Worm (Caenorhabditis elegans) whole organism, young adult: ENCODE measurements around the gene R13A1.10.

ENCODE experiments used
- B0336.3 ChIP-seq: fragments of 200-800 bp; sonication (Bioruptor generic); IDR thresholded peaks from 2 replicates; pipeline ENCODE4 v1.3.6; 2022; ENCODE audit warnings: missing genetic modification characterization, missing compliant biosample characterization
- F23B12.7 ChIP-seq: sonication (generic microtip); optimal IDR thresholded peaks from 2 replicates; lab custom pipeline; 2017; ENCODE audit warnings: missing genetic modification characterization, mild to moderate bottlenecking, missing compliant biosample characterization, antibody characterized with exemption, moderate library complexity; ENCODE audit not compliant: insufficient read depth
- F33H1.4 ChIP-seq: fragments of 200-800 bp; sonication (Bioruptor generic); IDR thresholded peaks from 2 replicates; pipeline ENCODE4 v1.3.6; 2022; ENCODE audit warnings: missing genetic modification reagents, missing genetic modification characterization, missing compliant biosample characterization
- F37B4.10 ChIP-seq: fragments of 200-800 bp; sonication (Bioruptor generic); IDR thresholded peaks from 2 replicates; pipeline ENCODE4 v1.3.6; 2022; ENCODE audit warnings: missing genetic modification characterization, missing compliant biosample characterization
- F52B5.7 ChIP-seq: sonication (generic microtip); optimal IDR thresholded peaks from 2 replicates; lab custom pipeline; 2016; ENCODE audit warnings: mild to moderate bottlenecking, missing genetic modification characterization, missing compliant biosample characterization
- F57C9.4 ChIP-seq: sonication (generic microtip); optimal IDR thresholded peaks from 2 replicates; lab custom pipeline; 2017; ENCODE audit warnings: mild to moderate bottlenecking, missing genetic modification characterization, missing compliant biosample characterization
- K12H6.12 ChIP-seq: fragments of 200-800 bp; sonication (Bioruptor generic); optimal IDR thresholded peaks from 2 replicates; lab custom pipeline; 2018; ENCODE audit warnings: mild to moderate bottlenecking, missing genetic modification characterization, missing compliant biosample characterization
- T07F8.4 ChIP-seq: sonication (generic microtip); optimal IDR thresholded peaks from 2 replicates; lab custom pipeline; 2016; ENCODE audit warnings: mild to moderate bottlenecking, missing genetic modification characterization, moderate library complexity, missing compliant biosample characterization
- Y67H2A.10 ChIP-seq: fragments of 200-800 bp; sonication (Bioruptor generic); conservative IDR thresholded peaks from 2 replicates; pipeline ENCODE4 v1.3.6; 2022; ENCODE audit warnings: missing genetic modification reagents, missing genetic modification characterization, missing compliant biosample characterization
- akir-1 ChIP-seq: fragments of 200-800 bp; sonication (Bioruptor generic); optimal IDR thresholded peaks from 2 replicates; lab custom pipeline; 2018; ENCODE audit warnings: mild to moderate bottlenecking, missing genetic modification characterization, moderate library complexity, missing compliant biosample characterization
- ama-1 ChIP-seq, 3 experiments: fragments of 150-350 bp in 1 of 3; sonication (generic microtip) in 2 of 3; optimal IDR thresholded peaks; 2 replicates each; lab custom pipeline; 2014 to 2018; ENCODE audit warnings: missing biosample characterization in 2 of 3, missing genetic modification characterization in 2 of 3, missing genetic modification reagents in 2 of 3
- aptf-2 ChIP-seq: fragments of 200-800 bp; sonication (Bioruptor generic); conservative IDR thresholded peaks from 2 replicates; pipeline ENCODE4 v1.3.6; 2022; ENCODE audit warnings: missing genetic modification reagents, missing genetic modification characterization, missing compliant biosample characterization
- athp-1 ChIP-seq: sonication (generic microtip); optimal IDR thresholded peaks from 2 replicates; lab custom pipeline; 2017; ENCODE audit warnings: mild to moderate bottlenecking, missing genetic modification characterization, missing compliant biosample characterization
- bed-2 ChIP-seq: fragments of 200-800 bp; sonication (Bioruptor generic); IDR thresholded peaks from 2 replicates; pipeline ENCODE4 v1.3.6; 2022; ENCODE audit warnings: missing genetic modification reagents, missing genetic modification characterization, missing compliant biosample characterization
- ccch-3 ChIP-seq: fragments of 200-800 bp; sonication (Bioruptor generic); optimal IDR thresholded peaks from 2 replicates; lab custom pipeline; 2018; ENCODE audit warnings: mild to moderate bottlenecking, missing genetic modification characterization, missing compliant biosample characterization
- ceh-100 ChIP-seq: fragments of 200-800 bp; sonication (Bioruptor generic); IDR thresholded peaks from 2 replicates; pipeline ENCODE4 v1.3.6; 2022; ENCODE audit warnings: missing genetic modification reagents, missing genetic modification characterization, missing compliant biosample characterization
- ceh-27 ChIP-seq: fragments of 200-800 bp; sonication (Bioruptor generic); optimal IDR thresholded peaks from 2 replicates; lab custom pipeline; 2018; ENCODE audit warnings: mild to moderate bottlenecking, missing genetic modification characterization, moderate library complexity, missing compliant biosample characterization
- ceh-40 ChIP-seq: fragments of 200-800 bp; sonication (Bioruptor generic); IDR thresholded peaks from 2 replicates; pipeline ENCODE4 v1.3.6; 2022; ENCODE audit warnings: missing genetic modification characterization, missing compliant biosample characterization
- chd-7 ChIP-seq: sonication (generic microtip); optimal IDR thresholded peaks from 2 replicates; lab custom pipeline; 2016; ENCODE audit warnings: mild to moderate bottlenecking, missing genetic modification characterization, moderate library complexity, missing compliant biosample characterization
- efl-1 ChIP-seq: fragments of 150-350 bp; optimal IDR thresholded peaks from 2 replicates; lab custom pipeline; 2014; ENCODE audit warnings: missing biosample characterization, missing genetic modification reagents, missing genetic modification characterization
- egrh-3 ChIP-seq: fragments of 200-800 bp; sonication (Bioruptor generic); IDR thresholded peaks from 2 replicates; pipeline ENCODE4 v1.3.6; 2022; ENCODE audit warnings: missing genetic modification reagents, missing genetic modification characterization, missing compliant biosample characterization
- ekl-4 ChIP-seq: fragments of 200-800 bp; sonication (Bioruptor generic); IDR thresholded peaks from 2 replicates; pipeline ENCODE4 v1.3.6; 2022; ENCODE audit warnings: missing genetic modification reagents, missing genetic modification characterization, missing compliant biosample characterization
- fkh-3 ChIP-seq: sonication (generic microtip); optimal IDR thresholded peaks from 2 replicates; lab custom pipeline; 2016; ENCODE audit warnings: mild to moderate bottlenecking, missing genetic modification characterization, missing compliant biosample characterization
- hlh-26 ChIP-seq: fragments of 200-800 bp; sonication (Bioruptor generic); conservative IDR thresholded peaks from 2 replicates; pipeline ENCODE4 v1.3.6; 2022; ENCODE audit warnings: missing genetic modification reagents, missing genetic modification characterization, missing compliant biosample characterization
- hmg-1.2 ChIP-seq: fragments of 200-800 bp; sonication (Bioruptor generic); IDR thresholded peaks from 2 replicates; pipeline ENCODE4 v1.3.6; 2022; ENCODE audit warnings: missing genetic modification reagents, missing genetic modification characterization, missing compliant biosample characterization
- lag-1 ChIP-seq: fragments of 200-800 bp; sonication (Bioruptor generic); IDR thresholded peaks from 2 replicates; pipeline ENCODE4 v1.3.6; 2022; ENCODE audit warnings: missing genetic modification reagents, missing genetic modification characterization, missing compliant biosample characterization
- let-607 ChIP-seq, 2 experiments: fragments of 200-800 bp in 1 of 2; sonication (Bioruptor generic) in 1 of 2; sonication (generic microtip) in 1 of 2; optimal IDR thresholded peaks; 2 replicates each; lab custom pipeline; 2016 to 2018; ENCODE audit warnings: mild to moderate bottlenecking in 2 of 2, missing compliant biosample characterization in 2 of 2, missing genetic modification characterization in 2 of 2, moderate library complexity in 2 of 2, missing genotype in 1 of 2
- lin-40 ChIP-seq: sonication (generic microtip); optimal IDR thresholded peaks from 2 replicates; lab custom pipeline; 2016; ENCODE audit warnings: missing genetic modification characterization, mild to moderate bottlenecking, missing compliant biosample characterization, missing genotype, missing genetic modification reagents
- lsl-1 ChIP-seq: fragments of 200-800 bp; sonication (Bioruptor generic); optimal IDR thresholded peaks from 2 replicates; lab custom pipeline; 2018; ENCODE audit warnings: mild to moderate bottlenecking, missing genetic modification characterization, moderate library complexity, missing compliant biosample characterization
- madf-10 ChIP-seq: sonication (generic microtip); optimal IDR thresholded peaks from 2 replicates; lab custom pipeline; 2016; ENCODE audit warnings: mild to moderate bottlenecking, missing genetic modification characterization, missing compliant biosample characterization
- madf-6 ChIP-seq: fragments of 200-800 bp; sonication (Bioruptor generic); IDR thresholded peaks from 2 replicates; pipeline ENCODE4 v1.3.6; 2022; ENCODE audit warnings: missing genetic modification reagents, missing genetic modification characterization, missing compliant biosample characterization
- mcd-1 ChIP-seq: fragments of 200-800 bp; sonication (Bioruptor generic); IDR thresholded peaks from 2 replicates; pipeline ENCODE4 v1.3.6; 2022; ENCODE audit warnings: missing genetic modification reagents, missing genetic modification characterization, missing compliant biosample characterization
- nfya-2 ChIP-seq: fragments of 200-800 bp; sonication (Bioruptor generic); IDR thresholded peaks from 2 replicates; pipeline ENCODE4 v1.3.6; 2022; ENCODE audit warnings: missing genetic modification reagents, missing genetic modification characterization, missing compliant biosample characterization
- nhr-27 ChIP-seq: fragments of 200-800 bp; sonication (Bioruptor generic); optimal IDR thresholded peaks from 2 replicates; lab custom pipeline; 2018; ENCODE audit warnings: mild to moderate bottlenecking, missing genetic modification characterization, moderate library complexity, missing compliant biosample characterization
- nhr-80 ChIP-seq: sonication (generic microtip); optimal IDR thresholded peaks from 2 replicates; lab custom pipeline; 2016; ENCODE audit warnings: missing genetic modification characterization, missing compliant biosample characterization
- repo-1 ChIP-seq: sonication (generic microtip); optimal IDR thresholded peaks from 2 replicates; lab custom pipeline; 2017; ENCODE audit warnings: mild to moderate bottlenecking, missing genetic modification characterization, missing compliant biosample characterization
- sdz-38 ChIP-seq: sonication (generic microtip); optimal IDR thresholded peaks from 2 replicates; lab custom pipeline; 2016; ENCODE audit warnings: missing genotype, missing genetic modification characterization, missing compliant biosample characterization
- sptf-2 ChIP-seq: fragments of 200-800 bp; sonication (Bioruptor generic); optimal IDR thresholded peaks from 2 replicates; lab custom pipeline; 2018; ENCODE audit warnings: mild to moderate bottlenecking, missing genetic modification characterization, missing compliant biosample characterization
- unc-130 ChIP-seq: sonication (generic microtip); optimal IDR thresholded peaks from 2 replicates; lab custom pipeline; 2016; ENCODE audit warnings: missing genetic modification reagents, missing genetic modification characterization, missing compliant biosample characterization
- zfh-2 ChIP-seq: fragments of 200-800 bp; sonication (Bioruptor generic); conservative IDR thresholded peaks from 2 replicates; pipeline ENCODE4 v1.3.6; 2022; ENCODE audit warnings: missing genetic modification reagents, missing genetic modification characterization, missing compliant biosample characterization
- ztf-18 ChIP-seq: sonication (generic microtip); optimal IDR thresholded peaks from 2 replicates; lab custom pipeline; 2016; ENCODE audit warnings: missing genotype, mild to moderate bottlenecking, missing genetic modification characterization, missing compliant biosample characterization
- ztf-25 ChIP-seq: fragments of 200-800 bp; sonication (Bioruptor generic); IDR thresholded peaks from 2 replicates; pipeline ENCODE4 v1.3.6; 2022; ENCODE audit warnings: missing genetic modification reagents, missing genetic modification characterization, missing compliant biosample characterization

The R13A1.10 gene

DNA sequence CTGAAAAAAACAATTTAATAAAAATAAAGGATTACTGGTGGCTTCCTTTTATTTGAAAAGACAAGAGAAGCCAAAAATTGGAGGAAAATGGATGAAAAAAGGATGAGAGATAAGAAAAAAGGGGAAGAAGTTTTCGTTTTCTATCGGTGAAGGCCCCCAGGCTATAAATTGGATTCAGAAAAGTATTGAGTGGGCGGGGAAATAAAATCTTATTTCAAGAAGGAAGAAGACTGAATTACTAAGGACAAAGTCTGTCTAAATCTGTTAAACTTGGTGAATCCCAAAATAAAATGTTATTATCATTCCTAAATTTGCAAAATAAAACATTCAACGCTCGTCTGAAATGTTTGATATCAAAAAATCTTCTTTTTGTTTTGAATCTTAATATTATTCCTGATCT lies 4.9 kb downstream of the R13A1.10 start:
- TF ChIP-seq ztf-25 = no peak

DNA sequence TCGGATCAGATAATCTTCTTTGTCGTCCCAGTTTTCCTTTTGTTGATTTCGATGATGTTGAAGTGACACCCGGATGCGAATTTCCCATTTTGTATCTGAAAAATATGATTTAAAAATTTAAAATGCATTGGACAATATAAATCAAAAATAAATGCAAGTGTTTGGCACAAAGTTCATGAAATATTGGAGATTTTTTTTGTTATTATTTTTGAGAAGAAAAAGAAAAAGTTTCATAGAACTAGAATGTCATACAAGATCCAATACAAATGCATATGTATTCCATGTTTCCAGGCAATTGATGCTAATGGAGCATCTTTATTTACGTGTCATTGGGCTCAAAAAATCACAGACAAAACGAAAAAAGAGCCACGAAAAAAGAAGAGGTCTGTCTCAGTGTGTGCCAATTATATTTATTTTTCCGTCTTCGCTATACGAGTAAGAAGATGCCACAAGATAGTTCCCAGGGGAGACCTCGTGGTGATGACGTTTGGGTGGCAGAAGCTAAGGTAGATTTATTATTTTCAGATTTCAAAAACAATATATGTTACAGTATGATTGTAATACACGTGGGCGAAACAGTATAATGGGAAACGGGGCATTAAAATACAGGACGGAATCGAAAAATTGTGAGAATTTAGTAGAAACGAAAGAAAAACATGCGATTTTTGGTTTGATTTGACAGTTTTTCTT lies 7.4 kb downstream of the R13A1.10 start, which contains the start of the genes glb-23 and R13A1.1:
Gene glb-23, minus strand, starts transcription at position 101 of the 690 bp plus-strand sequence.
Gene R13A1.1, plus strand, starts transcription at position 640 of the 690 bp plus-strand sequence.
- TF ChIP-seq ekl-4 (GFP tag; lab: Robert Waterston, UW) = no peak
- TF ChIP-seq mcd-1 = no peak
- no peak for TF ChIP-seq ceh-27 (GFP tag; lab: Kevin White, UChicago)
- no peak for TF ChIP-seq ceh-40
- no peak for TF ChIP-seq ama-1 (optimal IDR thresholded peaks at IDR 0.05; lab: Kevin White, UChicago)
- no peak for TF ChIP-seq ama-1 (GFP tag; optimal IDR thresholded peaks at IDR 0.05; lab: Kevin White, UChicago)
- TF ChIP-seq lin-40 (tag; lab: Kevin White, UChicago) = no peak
- TF ChIP-seq madf-10 (tag; lab: Kevin White, UChicago) = no peak
- TF ChIP-seq ccch-3 (GFP tag; lab: Kevin White, UChicago) = no peak
- TF ChIP-seq fkh-3 (tag; lab: Kevin White, UChicago) = no peak

DNA sequence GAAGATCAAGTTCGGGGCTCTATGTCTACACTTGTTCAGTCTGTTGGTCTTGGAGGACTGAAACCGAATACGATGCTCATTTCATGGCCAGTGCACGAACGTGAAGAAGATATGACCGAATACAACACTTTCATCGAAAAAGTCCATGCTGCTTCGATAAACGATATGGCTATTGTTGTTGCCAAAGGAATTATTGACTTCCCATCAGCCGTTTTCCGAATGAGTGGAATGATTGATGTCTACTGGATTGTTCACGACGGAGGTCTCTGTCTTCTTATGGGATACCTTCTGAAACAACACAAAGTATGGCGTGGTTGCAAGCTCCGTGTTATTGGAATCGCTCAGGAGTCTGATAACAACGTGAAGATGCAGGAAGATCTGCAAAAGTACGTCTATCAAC lies 10.8 kb downstream of the R13A1.10 start:
- no peak for TF ChIP-seq B0336.3 (GFP tag; lab: Robert Waterston, UW)
- TF ChIP-seq hlh-26 (GFP tag; lab: Robert Waterston, UW) = no peak
- no peak for TF ChIP-seq lsl-1 (GFP tag; lab: Kevin White, UChicago)
- TF ChIP-seq ztf-18 = no peak
- no peak for TF ChIP-seq efl-1 (GFP tag; lab: Kevin White, UChicago)
- no peak for TF ChIP-seq athp-1 (tag; lab: Kevin White, UChicago)
- no peak for TF ChIP-seq sptf-2 (GFP tag; lab: Kevin White, UChicago)
- no peak for TF ChIP-seq F23B12.7
- TF ChIP-seq Y67H2A.10 (GFP tag; lab: Robert Waterston, UW) = no peak
- no peak for TF ChIP-seq let-607 (tag; optimal IDR thresholded peaks at IDR 0.05; lab: Kevin White, UChicago)
- no peak for TF ChIP-seq repo-1 (tag; lab: Kevin White, UChicago)
- no peak for TF ChIP-seq zfh-2 (GFP tag; lab: Robert Waterston, UW)
- no peak for TF ChIP-seq nhr-27 (tag; lab: Kevin White, UChicago)
- no peak for TF ChIP-seq ama-1 (optimal IDR thresholded peaks at IDR 0.05; lab: Kevin White, UChicago)
- TF ChIP-seq ama-1 (GFP tag; optimal IDR thresholded peaks at IDR 0.05; lab: Kevin White, UChicago) = no peak
- no peak for TF ChIP-seq F57C9.4 (tag; lab: Kevin White, UChicago)
- TF ChIP-seq K12H6.12 (tag; lab: Kevin White, UChicago) = no peak

DNA sequence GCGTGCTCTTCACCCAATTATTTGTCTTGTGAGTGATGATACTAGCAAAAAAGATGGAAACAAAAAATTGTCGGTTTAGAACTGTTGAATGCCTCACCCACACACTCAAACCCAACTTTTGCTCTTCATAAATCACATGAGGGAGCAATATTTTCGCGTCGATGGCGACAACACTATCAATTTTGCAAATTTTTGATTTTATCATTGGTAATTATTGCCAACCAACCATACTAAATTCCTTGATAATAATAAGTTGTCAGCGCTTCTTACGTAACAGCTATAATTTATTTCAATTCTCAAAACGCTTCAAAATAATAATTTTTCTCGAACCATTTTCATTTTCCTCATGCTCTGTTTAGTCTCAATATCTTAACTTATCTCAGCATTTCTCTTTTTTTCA lies 14.2 kb downstream of the R13A1.10 start:
- no peak for TF ChIP-seq F37B4.10 (GFP tag; lab: Robert Waterston, UW)
- TF ChIP-seq nhr-80 (tag; lab: Kevin White, UChicago) = peak; percentile 37
- no peak for TF ChIP-seq egrh-3
- TF ChIP-seq ceh-100 (GFP tag; lab: Robert Waterston, UW) = no peak
- TF ChIP-seq chd-7 (tag; lab: Kevin White, UChicago) = no peak

DNA sequence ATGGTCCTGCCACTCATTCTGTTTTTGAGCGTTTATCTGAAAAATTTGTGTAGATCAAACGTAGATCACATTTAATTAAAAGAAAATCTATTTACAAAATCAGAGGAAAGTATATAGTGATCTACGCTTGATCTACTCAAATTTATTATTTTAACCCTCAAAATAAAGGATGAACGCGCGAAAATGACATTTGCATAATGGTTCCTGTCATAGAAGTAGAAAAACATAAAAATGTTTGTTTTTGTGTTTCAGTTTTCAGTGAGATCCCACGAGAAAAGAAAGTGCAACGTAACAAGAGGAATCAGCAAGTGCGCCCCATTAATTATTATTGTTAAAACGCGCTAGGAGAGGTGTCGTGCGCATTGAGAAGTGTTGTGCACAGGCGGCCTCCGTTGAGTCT lies 15.7 kb downstream of the R13A1.10 start:
- TF ChIP-seq lag-1 (GFP tag; lab: Robert Waterston, UW) (no peak), sdz-38 (tag; lab: Kevin White, UChicago) (no peak), hmg-1.2 (GFP tag; lab: Robert Waterston, UW) (peak; percentile 38; the same call in 1 of the 2 replicates), F33H1.4 (GFP tag; lab: Robert Waterston, UW) (no peak; the same call in 1 of the 2 replicates), unc-130 (no peak), nfya-2 (no peak), akir-1 (GFP tag; lab: Kevin White, UChicago) (no peak), ztf-18 (no peak), madf-6 (peak; percentile 90), aptf-2 (GFP tag; lab: Robert Waterston, UW) (peak; percentile 83), bed-2 (GFP tag; lab: Robert Waterston, UW) (no peak), mcd-1 (no peak), T07F8.4 (tag; lab: Kevin White, UChicago) (no peak), F52B5.7 (tag; lab: Kevin White, UChicago) (no peak)
